Fruit fly (Drosophila melanogaster): Measurements from ENCODE around the gene Kif19A.

The Kif19A gene

dm6 chr3R:14108158-14108921, 9.9 kb downstream of the Kif19A start, which contains the start of gene CG12402:
Gene CG12402 (minus strand): TSS chr3R:14108321.
- no peak for TF ChIP-seq CG17801 (GFP tag; optimal IDR thresholded peaks at IDR 0.05; ENCODE audit: partially characterized antibody)

- TF ChIP-seq CG17801 (GFP tag; optimal IDR thresholded peaks at IDR 0.05; ENCODE audit: partially characterized antibody): no peak
These were observed 10.7 kb downstream of the Kif19A start for dm6 chr3R:14107597-14107996.

- TF ChIP-seq CG17801 (GFP tag; optimal IDR thresholded peaks at IDR 0.05; ENCODE audit: partially characterized antibody): no peak
These were observed 15.2 kb downstream of the Kif19A start, which contains the start of gene PK1-R for dm6 chr3R:14103022-14103421. Gene PK1-R (minus strand): TSS chr3R:14103122.

dm6 chr3R:14100962-14101361, 17.3 kb downstream of the Kif19A start:
- TF ChIP-seq CG17801 (GFP tag; optimal IDR thresholded peaks at IDR 0.05; ENCODE audit: partially characterized antibody): no peak

dm6 chr3R:14098527-14099109, 19.6 kb downstream of the Kif19A start:
- TF ChIP-seq CG17801 (GFP tag; optimal IDR thresholded peaks at IDR 0.05; ENCODE audit: partially characterized antibody): no peak

- TF ChIP-seq CG17801 (GFP tag; optimal IDR thresholded peaks at IDR 0.05; ENCODE audit: partially characterized antibody): no peak
These were observed 20.3 kb downstream of the Kif19A start, which contains the start of gene CG9920 for dm6 chr3R:14097980-14098379. Gene CG9920 (minus strand): TSS chr3R:14098080.

- TF ChIP-seq CG17801 (GFP tag; optimal IDR thresholded peaks at IDR 0.05; ENCODE audit: partially characterized antibody): no peak
These were observed 21.5 kb downstream of the Kif19A start, which contains the start of gene CCHa1 for dm6 chr3R:14096792-14097191. Gene CCHa1 (minus strand): TSS chr3R:14096835.

dm6 chr3R:14095916-14096315, 22.3 kb downstream of the Kif19A start:
- TF ChIP-seq CG17801 (GFP tag; optimal IDR thresholded peaks at IDR 0.05; ENCODE audit: partially characterized antibody): no peak

- TF ChIP-seq CG17801 (GFP tag; optimal IDR thresholded peaks at IDR 0.05; ENCODE audit: partially characterized antibody): no peak
These were observed 22.8 kb downstream of the Kif19A start for dm6 chr3R:14095428-14095827.

dm6 chr3R:14088887-14089567, 29.2 kb downstream of the Kif19A start, which contains the start of gene Npc2b:
Gene Npc2b (plus strand): TSS chr3R:14089517.
- TF ChIP-seq CG17801 (GFP tag; optimal IDR thresholded peaks at IDR 0.05; ENCODE audit: partially characterized antibody): peak; percentile 13

- no peak for TF ChIP-seq CG17801 (GFP tag; optimal IDR thresholded peaks at IDR 0.05; ENCODE audit: partially characterized antibody)
These were observed 30.1 kb downstream of the Kif19A start for dm6 chr3R:14088157-14088556.

- TF ChIP-seq CG17801 (GFP tag; optimal IDR thresholded peaks at IDR 0.05; ENCODE audit: partially characterized antibody): no peak
These were observed 32.7 kb downstream of the Kif19A start for dm6 chr3R:14085555-14085954.

dm6 chr3R:14081526-14081925, 36.7 kb downstream of the Kif19A start:
- no peak for TF ChIP-seq CG17801 (GFP tag; optimal IDR thresholded peaks at IDR 0.05; ENCODE audit: partially characterized antibody)

dm6 chr3R:14077026-14077425, 41.2 kb downstream of the Kif19A start:
- no peak for TF ChIP-seq CG17801 (GFP tag; optimal IDR thresholded peaks at IDR 0.05; ENCODE audit: partially characterized antibody)

- TF ChIP-seq CG17801 (GFP tag; optimal IDR thresholded peaks at IDR 0.05; ENCODE audit: partially characterized antibody): no peak
These were observed 47.6 kb downstream of the Kif19A start for dm6 chr3R:14070664-14071063.

dm6 chr3R:14070096-14070495, 48.2 kb downstream of the Kif19A start:
- no peak for TF ChIP-seq CG17801 (GFP tag; optimal IDR thresholded peaks at IDR 0.05; ENCODE audit: partially characterized antibody)
